Fruit fly (Drosophila melanogaster) whole organism, pupa: ENCODE data around the gene CG32986.

Experiments
- CG10348 ChIP-seq: fragments of 200-800 bp; sonication (Bioruptor generic); IDR thresholded peaks from 2 replicates; pipeline ENCODE4 v1.3.6; 2022; ENCODE audit warnings: missing biosample characterization, missing genetic modification characterization
- CG12605 ChIP-seq: fragments of 200-800 bp; sonication (Bioruptor generic); IDR thresholded peaks from 2 replicates; pipeline ENCODE4 v1.3.6; 2022; ENCODE audit warnings: missing biosample characterization, missing genetic modification characterization
- CG13204 ChIP-seq: fragments of 200-800 bp; sonication (Bioruptor generic); optimal IDR thresholded peaks from 2 replicates; lab custom pipeline; 2018; ENCODE audit warnings: missing biosample characterization, mild to moderate bottlenecking, missing genetic modification characterization, moderate library complexity
- CG14655 ChIP-seq: fragments of 200-800 bp; sonication (Bioruptor generic); optimal IDR thresholded peaks from 3 replicates; lab custom pipeline; 2017; ENCODE audit warnings: mild to moderate bottlenecking, missing biosample characterization, missing genetic modification reagents, missing genetic modification characterization
- CG15710 ChIP-seq: fragments of 200-800 bp; sonication (Bioruptor generic); optimal IDR thresholded peaks from 2 replicates; lab custom pipeline; 2018; ENCODE audit warnings: missing biosample characterization, mild to moderate bottlenecking, missing genetic modification characterization, moderate library complexity
- CG32121 ChIP-seq: fragments of 200-800 bp; sonication (Bioruptor generic); IDR thresholded peaks from 2 replicates; pipeline ENCODE4 v1.3.6; 2022; ENCODE audit warnings: missing biosample characterization, missing genetic modification characterization
- CG34367 ChIP-seq: fragments of 200-800 bp; sonication (Bioruptor generic); optimal IDR thresholded peaks from 2 replicates; lab custom pipeline; 2018; ENCODE audit warnings: missing biosample characterization, mild to moderate bottlenecking, missing genetic modification characterization
- CG4496 ChIP-seq: fragments of 200-800 bp; sonication (Bioruptor generic); IDR thresholded peaks from 3 replicates; pipeline ENCODE4 v1.3.6; 2022; ENCODE audit warnings: missing biosample characterization, missing genetic modification characterization
- CG8159 ChIP-seq: fragments of 200-800 bp; sonication (Bioruptor generic); optimal IDR thresholded peaks from 3 replicates; lab custom pipeline; 2018; ENCODE audit warnings: missing biosample characterization, mild to moderate bottlenecking, missing genetic modification characterization, moderate library complexity
- CG8301 ChIP-seq: fragments of 200-800 bp; sonication (Bioruptor generic); optimal IDR thresholded peaks from 2 replicates; lab custom pipeline; 2018; ENCODE audit warnings: missing biosample characterization, mild to moderate bottlenecking, missing genetic modification characterization
- CG9948 ChIP-seq: fragments of 200-800 bp; sonication (Bioruptor generic); optimal IDR thresholded peaks from 2 replicates; lab custom pipeline; 2018; ENCODE audit warnings: missing biosample characterization, mild to moderate bottlenecking, missing genetic modification characterization, moderate library complexity
- D1 ChIP-seq: fragments of 200-800 bp; sonication (Bioruptor generic); optimal IDR thresholded peaks from 2 replicates; lab custom pipeline; 2018; ENCODE audit warnings: missing biosample characterization, mild to moderate bottlenecking, missing genetic modification characterization, moderate library complexity
- EcR ChIP-seq: fragments of 200-800 bp; sonication (Bioruptor generic); optimal IDR thresholded peaks from 3 replicates; lab custom pipeline; 2019; ENCODE audit warnings: missing biosample characterization, missing genetic modification characterization, mild to moderate bottlenecking, moderate library complexity, missing genetic modification reagents
- Ets98B ChIP-seq: fragments of 200-800 bp; sonication (Bioruptor generic); IDR thresholded peaks from 2 replicates; pipeline ENCODE4 v1.3.6; 2022; ENCODE audit warnings: missing biosample characterization, missing genetic modification characterization
- Pif1A ChIP-seq: fragments of 200-800 bp; sonication (Bioruptor generic); optimal IDR thresholded peaks from 3 replicates; lab custom pipeline; 2016; ENCODE audit warnings: missing biosample characterization, missing genetic modification characterization
- Pif1B ChIP-seq: fragments of 200-800 bp; sonication (Bioruptor generic); optimal IDR thresholded peaks from 3 replicates; lab custom pipeline; 2016; ENCODE audit warnings: missing biosample characterization, missing genetic modification characterization
- Snoo ChIP-seq: fragments of 200-800 bp; sonication (Bioruptor generic); optimal IDR thresholded peaks from 3 replicates; lab custom pipeline; 2017; ENCODE audit warnings: missing biosample characterization, mild to moderate bottlenecking, missing genetic modification characterization, inconsistent platforms
- fd96Ca ChIP-seq: fragments of 200-800 bp; sonication (Bioruptor generic); IDR thresholded peaks from 3 replicates; pipeline ENCODE4 v1.3.6; 2022; ENCODE audit warnings: missing biosample characterization, missing genetic modification characterization
- gl ChIP-seq: fragments of 200-800 bp; sonication (Bioruptor generic); optimal IDR thresholded peaks from 2 replicates; lab custom pipeline; 2018; ENCODE audit warnings: missing biosample characterization, mild to moderate bottlenecking, missing genetic modification characterization
- rn ChIP-seq: fragments of 200-800 bp; sonication (Bioruptor generic); IDR thresholded peaks from 2 replicates; pipeline ENCODE4 v1.3.6; 2022; ENCODE audit warnings: missing biosample characterization, missing genetic modification characterization

The CG32986 gene

DNA sequence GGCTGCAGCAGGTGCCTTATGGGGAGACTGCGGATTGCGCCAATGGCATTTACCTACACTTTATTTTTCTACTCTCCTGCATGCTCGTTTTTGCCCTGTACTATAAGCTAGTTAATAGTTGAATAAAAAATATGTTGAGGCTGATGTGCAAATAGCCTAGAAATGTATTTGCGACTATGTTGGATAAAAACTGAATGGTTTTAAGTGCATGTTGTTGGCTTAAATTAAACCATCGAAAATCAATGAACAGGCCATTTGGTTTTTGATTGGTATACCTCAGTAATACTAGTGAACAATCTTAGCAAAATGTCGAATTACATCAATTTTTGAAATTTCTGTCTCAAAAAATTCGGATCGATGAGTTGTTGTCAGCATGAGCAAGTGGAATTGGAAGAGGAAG is 3.0 kb downstream of the CG32986 start, which contains the start of gene CG32983:
Gene CG32983 (plus strand): TSS at position 301 of the 400 bp plus-strand sequence.
- no peak for TF ChIP-seq CG10348
- no peak for TF ChIP-seq CG8159 (tag; lab: Kevin White, UChicago)
- no peak for TF ChIP-seq CG8301 (tag; lab: Kevin White, UChicago)
- no peak for TF ChIP-seq Ets98B (GFP tag; lab: Robert Waterston, UW)
- no peak for TF ChIP-seq CG9948 (tag; lab: Kevin White, UChicago)
- no peak for TF ChIP-seq Snoo (tag; lab: Kevin White, UChicago)
- no peak for TF ChIP-seq CG12605
- TF ChIP-seq rn (GFP tag; lab: Robert Waterston, UW) = no peak
- TF ChIP-seq CG32121 (GFP tag; lab: Robert Waterston, UW) = no peak
- TF ChIP-seq D1 (tag; lab: Kevin White, UChicago) = no peak
- no peak for TF ChIP-seq CG34367 (tag; lab: Kevin White, UChicago)

DNA sequence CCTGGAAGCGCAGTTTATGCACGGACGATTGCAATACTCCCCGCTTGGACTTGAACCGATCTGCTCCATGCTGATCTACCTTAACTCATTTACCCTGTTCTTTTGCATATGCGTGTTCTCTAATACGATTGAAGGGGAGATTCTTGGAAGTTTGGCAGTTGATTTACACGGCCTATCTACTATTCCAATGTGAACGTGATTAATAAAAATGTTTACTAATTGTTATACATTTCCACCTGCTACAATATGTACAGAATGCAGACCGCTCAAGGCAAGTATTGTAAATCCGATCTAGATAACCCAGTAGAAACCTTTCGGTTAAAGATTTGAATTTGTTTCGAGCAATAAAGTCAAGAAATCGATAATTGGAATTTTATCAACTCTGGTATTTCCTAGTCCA is 3.9 kb downstream of the CG32986 start, which contains the start of gene CG9483:
Gene CG9483 (plus strand): TSS at position 301 of the 400 bp plus-strand sequence.
- TF ChIP-seq CG13204 (GFP tag; lab: Kevin White, UChicago) (no peak), CG8159 (tag; lab: Kevin White, UChicago) (no peak), gl (tag; lab: Kevin White, UChicago) (no peak), D1 (tag; lab: Kevin White, UChicago) (no peak), CG4496 (GFP tag; lab: Robert Waterston, UW) (no peak), Snoo (tag; lab: Kevin White, UChicago) (no peak), Pif1B (GFP tag; lab: Kevin White, UChicago) (no peak)

DNA sequence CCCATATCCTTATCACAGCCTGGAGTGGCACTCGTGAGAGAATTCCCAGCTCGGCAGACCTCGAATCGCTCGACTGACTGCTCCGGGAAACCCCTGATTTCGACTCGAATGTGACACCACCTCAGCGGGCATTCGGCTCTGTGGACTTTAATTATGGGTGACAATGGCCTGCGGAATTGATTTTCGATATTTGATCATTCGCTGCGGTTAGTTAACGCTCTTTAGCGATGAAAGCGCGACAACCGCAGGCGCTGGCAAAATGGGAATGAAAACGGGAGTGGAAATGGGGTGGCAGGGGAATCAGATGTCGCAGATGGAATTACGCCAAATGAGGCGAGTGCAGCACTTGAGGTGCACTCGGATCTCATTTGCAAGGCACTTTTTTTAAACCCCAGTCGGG is 9.1 kb downstream of the CG32986 start:
- TF ChIP-seq CG4496 (GFP tag; lab: Robert Waterston, UW) = no peak
- TF ChIP-seq EcR (GFP tag; lab: Kevin White, UChicago) = no peak
- TF ChIP-seq CG8301 (tag; lab: Kevin White, UChicago) = no peak
- TF ChIP-seq Ets98B (GFP tag; lab: Robert Waterston, UW) = no peak
- TF ChIP-seq D1 (tag; lab: Kevin White, UChicago) = no peak
- TF ChIP-seq fd96Ca (GFP tag; lab: Robert Waterston, UW) = no peak
- TF ChIP-seq, all 21 proteins: peak for 0

DNA sequence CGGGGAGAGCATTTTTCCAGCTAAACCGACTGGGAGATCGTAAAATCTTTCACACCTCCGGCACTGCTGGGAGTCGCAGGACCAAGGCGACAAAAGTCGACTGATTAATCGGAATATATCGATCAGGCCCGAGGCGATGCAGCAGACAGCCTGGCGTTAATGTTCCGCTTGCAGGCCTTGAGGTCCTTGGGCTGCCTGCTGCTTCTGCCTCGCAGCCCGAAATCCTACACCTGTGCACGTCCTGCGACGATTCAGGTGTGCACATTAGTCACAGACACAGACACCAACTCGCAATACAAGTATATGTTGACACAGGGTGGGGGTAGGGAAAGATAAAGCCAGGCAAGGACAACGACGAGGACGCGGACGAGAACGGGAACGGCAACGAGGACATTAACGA is 13.3 kb downstream of the CG32986 start:
- TF ChIP-seq Ets98B (GFP tag; lab: Robert Waterston, UW) (no peak), CG9948 (tag; lab: Kevin White, UChicago) (no peak), CG10348 (no peak), CG13204 (GFP tag; lab: Kevin White, UChicago) (no peak), Snoo (tag; lab: Kevin White, UChicago) (no peak), CG4496 (GFP tag; lab: Robert Waterston, UW) (no peak)
- TF ChIP-seq, all 21 proteins: peak for 0

DNA sequence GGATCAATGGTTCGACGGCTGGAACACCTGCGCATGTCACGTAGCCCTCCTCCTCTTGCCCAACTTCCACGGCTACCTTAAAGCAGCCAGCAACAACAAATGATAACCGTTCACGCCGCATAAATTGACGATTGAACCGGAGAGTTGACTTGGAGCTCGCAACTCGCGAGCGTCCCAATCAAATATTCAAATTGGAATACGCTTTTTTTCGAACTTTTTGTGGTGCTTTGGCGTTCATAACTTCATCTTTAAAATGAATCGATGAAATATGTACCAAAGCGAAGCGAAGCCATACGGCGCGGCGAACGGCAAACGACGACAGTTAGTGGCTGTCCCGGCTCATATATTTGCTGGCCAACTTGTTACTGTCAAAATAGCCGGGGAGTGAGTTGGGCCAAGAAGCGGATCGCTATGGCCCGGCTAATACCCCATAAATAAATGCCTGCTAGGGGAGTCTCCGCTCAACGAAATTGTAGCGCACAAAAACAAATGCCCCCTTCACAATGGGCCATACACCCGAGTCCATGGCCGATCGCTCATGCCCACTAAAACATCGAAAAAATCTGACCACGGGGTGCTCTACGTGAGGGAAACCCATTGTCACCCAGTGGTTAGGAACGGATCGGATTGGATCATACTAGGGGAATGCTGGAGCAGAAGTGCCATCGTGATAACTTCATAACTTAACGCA is 16.8 kb downstream of the CG32986 start:
- TF ChIP-seq EcR (GFP tag; lab: Kevin White, UChicago) (no peak), CG13204 (GFP tag; lab: Kevin White, UChicago) (no peak), Pif1B (GFP tag; lab: Kevin White, UChicago) (no peak), CG4496 (GFP tag; lab: Robert Waterston, UW) (no peak), D1 (tag; lab: Kevin White, UChicago) (no peak), gl (tag; lab: Kevin White, UChicago) (no peak)

DNA sequence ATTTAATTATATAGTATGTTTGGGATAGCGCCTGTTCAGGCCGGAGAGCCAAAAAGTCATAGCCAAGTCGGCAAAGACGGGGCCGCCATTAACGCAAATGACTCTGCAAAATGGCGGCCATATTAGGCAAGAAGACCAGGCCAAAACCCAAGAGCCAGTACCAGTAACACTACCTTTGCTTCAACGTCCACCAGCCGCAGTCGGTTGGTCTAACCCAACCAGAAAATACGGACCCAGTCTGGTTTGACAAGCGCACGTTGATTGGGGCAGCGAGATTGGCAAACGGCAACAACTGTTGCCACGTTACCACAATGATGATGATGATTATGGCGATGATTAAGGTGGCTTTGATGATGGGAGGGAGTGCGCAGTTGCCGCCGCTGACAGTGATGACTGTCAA is 18.5 kb downstream of the CG32986 start:
- TF ChIP-seq EcR (GFP tag; lab: Kevin White, UChicago) (no peak), Pif1B (GFP tag; lab: Kevin White, UChicago) (no peak), Pif1A (no peak), CG8159 (tag; lab: Kevin White, UChicago) (no peak), CG9948 (tag; lab: Kevin White, UChicago) (no peak), CG14655 (no peak), CG34367 (tag; lab: Kevin White, UChicago) (no peak), rn (GFP tag; lab: Robert Waterston, UW) (no peak), CG32121 (GFP tag; lab: Robert Waterston, UW) (no peak), CG13204 (GFP tag; lab: Kevin White, UChicago) (no peak), Snoo (tag; lab: Kevin White, UChicago) (no peak), CG10348 (no peak), CG15710 (tag; lab: Kevin White, UChicago) (no peak), fd96Ca (GFP tag; lab: Robert Waterston, UW) (no peak), CG8301 (tag; lab: Kevin White, UChicago) (no peak)

DNA sequence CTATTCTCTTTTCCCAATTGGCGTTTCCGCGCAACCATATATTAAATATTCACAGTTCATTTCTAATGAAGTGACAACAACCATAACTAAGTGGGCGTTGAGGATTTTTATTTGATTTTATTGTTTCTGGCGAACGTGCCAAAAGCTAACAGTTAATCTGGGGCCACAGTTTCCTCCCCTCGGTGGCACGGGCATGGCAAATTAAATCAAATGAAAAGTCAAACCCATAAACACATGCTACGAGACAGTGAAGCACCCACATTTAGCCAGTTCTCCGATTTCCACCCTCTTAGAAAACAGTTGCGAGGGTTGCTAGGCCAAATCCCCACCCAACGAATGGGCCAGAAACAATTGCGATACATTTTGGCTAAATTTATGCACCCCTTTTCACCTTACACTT is 21.5 kb downstream of the CG32986 start:
- TF ChIP-seq fd96Ca (GFP tag; lab: Robert Waterston, UW) (no peak), CG14655 (no peak), Snoo (tag; lab: Kevin White, UChicago) (no peak), EcR (GFP tag; lab: Kevin White, UChicago) (no peak), D1 (tag; lab: Kevin White, UChicago) (no peak), CG8159 (tag; lab: Kevin White, UChicago) (no peak), CG32121 (GFP tag; lab: Robert Waterston, UW) (no peak), gl (tag; lab: Kevin White, UChicago) (no peak), rn (GFP tag; lab: Robert Waterston, UW) (no peak), Ets98B (GFP tag; lab: Robert Waterston, UW) (no peak), CG4496 (GFP tag; lab: Robert Waterston, UW) (no peak)
- TF ChIP-seq, all 21 proteins: peak for 0
